Worm (Caenorhabditis elegans) whole organism, mixed stage, embryonic: ENCODE results near the gene rga-3.

Experiments
- bed-3 ChIP-seq: fragments of 200-800 bp; sonication (Bioruptor generic); optimal IDR thresholded peaks from 3 replicates; lab custom pipeline; 2018; ENCODE audit warnings: mild to moderate bottlenecking, missing genetic modification characterization, moderate library complexity, missing compliant biosample characterization
- blmp-1 ChIP-seq: fragments of 150-350 bp; optimal IDR thresholded peaks from 2 replicates; lab custom pipeline; 2014; ENCODE audit warnings: missing biosample characterization, missing genetic modification characterization
- ceh-39 ChIP-seq: fragments of 150-350 bp; optimal IDR thresholded peaks from 2 replicates; lab custom pipeline; 2014; ENCODE audit warnings: missing biosample characterization, missing genetic modification characterization
- ceh-43 ChIP-seq: fragments of 200-800 bp; sonication (Bioruptor generic); optimal IDR thresholded peaks from 2 replicates; lab custom pipeline; 2018; ENCODE audit warnings: mild to moderate bottlenecking, missing genetic modification characterization, moderate library complexity, missing compliant biosample characterization
- ceh-83 ChIP-seq: fragments of 200-800 bp; sonication (Bioruptor generic); optimal IDR thresholded peaks from 2 replicates; lab custom pipeline; 2018; ENCODE audit warnings: mild to moderate bottlenecking, missing genetic modification characterization, missing compliant biosample characterization
- ces-1 ChIP-seq: fragments of 150-350 bp; optimal IDR thresholded peaks from 2 replicates; lab custom pipeline; 2014; ENCODE audit warnings: missing biosample characterization, missing genetic modification reagents, missing genetic modification characterization
- cnd-1 ChIP-seq: fragments of 200-800 bp; sonication (Bioruptor generic); optimal IDR thresholded peaks from 2 replicates; lab custom pipeline; 2018; ENCODE audit warnings: mild to moderate bottlenecking, missing genetic modification characterization, missing compliant biosample characterization
- ham-2 ChIP-seq: fragments of 200-800 bp; sonication (Bioruptor generic); optimal IDR thresholded peaks from 2 replicates; lab custom pipeline; 2018; ENCODE audit warnings: mild to moderate bottlenecking, missing genetic modification characterization, missing compliant biosample characterization
- hlh-1 ChIP-seq: fragments of 150-350 bp; optimal IDR thresholded peaks from 2 replicates; lab custom pipeline; 2014; ENCODE audit warnings: missing biosample characterization, missing genetic modification reagents, missing genetic modification characterization
- lin-13 ChIP-seq: fragments of 150-350 bp; optimal IDR thresholded peaks from 2 replicates; lab custom pipeline; 2014; ENCODE audit warnings: missing biosample characterization, missing genetic modification characterization
- lin-32 ChIP-seq: fragments of 200-800 bp; sonication (Bioruptor generic); optimal IDR thresholded peaks from 2 replicates; lab custom pipeline; 2018; ENCODE audit warnings: mild to moderate bottlenecking, missing genetic modification characterization, missing compliant biosample characterization
- lsy-2 ChIP-seq: fragments of 150-350 bp; optimal IDR thresholded peaks from 2 replicates; lab custom pipeline; 2014; ENCODE audit warnings: missing biosample characterization, missing genetic modification characterization
- mab-5 ChIP-seq: fragments of 150-350 bp; optimal IDR thresholded peaks from 2 replicates; lab custom pipeline; 2014; ENCODE audit warnings: missing biosample characterization, missing genetic modification characterization
- mls-2 ChIP-seq: sonication (generic microtip); optimal IDR thresholded peaks from 2 replicates; lab custom pipeline; 2016; ENCODE audit warnings: mild to moderate bottlenecking, missing genetic modification characterization, moderate library complexity, missing compliant biosample characterization
- nhr-12 ChIP-seq: fragments of 150-350 bp; optimal IDR thresholded peaks from 2 replicates; lab custom pipeline; 2014; ENCODE audit warnings: missing biosample characterization, missing genetic modification characterization
- nhr-2 ChIP-seq: fragments of 150-350 bp; optimal IDR thresholded peaks from 2 replicates; lab custom pipeline; 2014; ENCODE audit warnings: missing biosample characterization, missing genetic modification characterization
- nhr-237 ChIP-seq: fragments of 150-350 bp; optimal IDR thresholded peaks from 2 replicates; lab custom pipeline; 2014; ENCODE audit warnings: missing biosample characterization, missing genetic modification characterization
- nhr-28 ChIP-seq: fragments of 150-350 bp; optimal IDR thresholded peaks from 2 replicates; lab custom pipeline; 2014; ENCODE audit warnings: missing biosample characterization, missing genetic modification characterization
- nhr-76 ChIP-seq: sonication (generic microtip); optimal IDR thresholded peaks from 2 replicates; lab custom pipeline; 2017; ENCODE audit warnings: missing biosample characterization, missing genetic modification characterization
- pha-4 ChIP-seq: fragments of 150-350 bp; optimal IDR thresholded peaks from 2 replicates; lab custom pipeline; 2018; ENCODE audit warnings: missing biosample characterization, missing genetic modification reagents, missing genetic modification characterization
- sem-2 ChIP-seq: fragments of 200-800 bp; sonication (Bioruptor generic); optimal IDR thresholded peaks from 2 replicates; lab custom pipeline; 2018; ENCODE audit warnings: mild to moderate bottlenecking, missing genetic modification characterization, missing compliant biosample characterization
- snpc-4 ChIP-seq: fragments of 150-350 bp; optimal IDR thresholded peaks from 2 replicates; lab custom pipeline; 2014; ENCODE audit warnings: missing biosample characterization, missing genetic modification characterization
- sptf-1 ChIP-seq: sonication (generic microtip); optimal IDR thresholded peaks from 2 replicates; lab custom pipeline; 2017; ENCODE audit warnings: mild to moderate bottlenecking, missing genetic modification characterization, moderate library complexity, missing compliant biosample characterization
- tbx-8 ChIP-seq: fragments of 200-800 bp; sonication (Bioruptor generic); optimal IDR thresholded peaks from 2 replicates; lab custom pipeline; 2018; ENCODE audit warnings: mild to moderate bottlenecking, missing genetic modification characterization, moderate library complexity, missing compliant biosample characterization
- unc-120 ChIP-seq: sonication (generic microtip); optimal IDR thresholded peaks from 2 replicates; lab custom pipeline; 2017; ENCODE audit warnings: missing genetic modification characterization, missing compliant biosample characterization; ENCODE audit not compliant: poor library complexity, severe bottlenecking
- unc-62 ChIP-seq: fragments of 150-350 bp; optimal IDR thresholded peaks from 2 replicates; lab custom pipeline; 2014; ENCODE audit warnings: missing biosample characterization, missing genetic modification reagents, missing genetic modification characterization
- zip-8 ChIP-seq: fragments of 150-350 bp; optimal IDR thresholded peaks from 2 replicates; lab custom pipeline; 2014; ENCODE audit warnings: missing biosample characterization, missing genetic modification characterization
- ztf-11 ChIP-seq: fragments of 150-350 bp; optimal IDR thresholded peaks from 2 replicates; lab custom pipeline; 2014; ENCODE audit warnings: missing biosample characterization, missing genetic modification characterization

rga-3 gene

ce11 chrV:5708331-5708730, 9.4 kb upstream of the rga-3 start:
- TF ChIP-seq ces-1 (GFP tag; lab: Kevin White, UChicago) (peak; percentile 78), snpc-4 (no peak)
- TF ChIP-seq, all 35 proteins: peak for 1

ce11 chrV:5712189-5712588, 5.5 kb upstream of the rga-3 start:
- TF ChIP-seq pha-4 (tag; lab: Kevin White, UChicago), result no peak
- TF ChIP-seq cnd-1 (tag; lab: Kevin White, UChicago), result no peak
- no peak for TF ChIP-seq blmp-1 (tag; lab: Kevin White, UChicago)
- TF ChIP-seq hlh-1 (tag; lab: Kevin White, UChicago), result no peak
- no peak for TF ChIP-seq sptf-1 (tag; lab: Kevin White, UChicago)
- no peak for TF ChIP-seq unc-62 (GFP tag; lab: Kevin White, UChicago)
- TF ChIP-seq ceh-83, result no peak
- no peak for TF ChIP-seq mls-2 (tag; lab: Kevin White, UChicago)
- TF ChIP-seq tbx-8, result no peak
- TF ChIP-seq lin-32 (GFP tag; lab: Kevin White, UChicago), result no peak
- no peak for TF ChIP-seq ztf-11 (tag; lab: Kevin White, UChicago)
- TF ChIP-seq ceh-43 (GFP tag; lab: Kevin White, UChicago), result no peak
- TF ChIP-seq nhr-76 (tag; lab: Kevin White, UChicago), result no peak

- TF ChIP-seq lin-32 (GFP tag; lab: Kevin White, UChicago), result no peak
- no peak for TF ChIP-seq ceh-39 (tag; lab: Kevin White, UChicago)
- TF ChIP-seq ztf-11 (tag; lab: Kevin White, UChicago), result no peak
- no peak for TF ChIP-seq sem-2 (GFP tag; lab: Kevin White, UChicago)
- no peak for TF ChIP-seq pha-4 (tag; lab: Kevin White, UChicago)
- TF ChIP-seq cnd-1 (tag; lab: Kevin White, UChicago), result no peak
- TF ChIP-seq nhr-2 (tag; lab: Kevin White, UChicago), result no peak
- TF ChIP-seq blmp-1 (tag; lab: Kevin White, UChicago), result no peak
- TF ChIP-seq tbx-8, result no peak
- TF ChIP-seq, all 35 proteins: peak for 0
These were observed 5.0 kb upstream of the rga-3 start, which contains the start of gene gcst-1 for ce11 chrV:5712652-5713051. gcst-1 (plus strand) TSS chrV:5712928.

- TF ChIP-seq blmp-1 (tag; lab: Kevin White, UChicago), result no peak
- TF ChIP-seq cnd-1 (tag; lab: Kevin White, UChicago), result no peak
- TF ChIP-seq bed-3, result no peak
- TF ChIP-seq nhr-76 (tag; lab: Kevin White, UChicago), result no peak
- no peak for TF ChIP-seq zip-8
- no peak for TF ChIP-seq sptf-1 (tag; lab: Kevin White, UChicago)
- no peak for TF ChIP-seq ceh-43 (GFP tag; lab: Kevin White, UChicago)
- no peak for TF ChIP-seq hlh-1 (tag; lab: Kevin White, UChicago)
- TF ChIP-seq nhr-28 (tag; lab: Kevin White, UChicago), result no peak
- no peak for TF ChIP-seq lsy-2 (tag; lab: Kevin White, UChicago)
- no peak for TF ChIP-seq lin-13
- no peak for TF ChIP-seq sem-2 (GFP tag; lab: Kevin White, UChicago)
These were observed 4.2 kb upstream of the rga-3 start for ce11 chrV:5713510-5713909.

ce11 chrV:5716508-5716907, 1.2 kb upstream of the rga-3 start, which contains the start of gene K09H11.9:
K09H11.9 (minus strand) TSS chrV:5716608.
- TF ChIP-seq mab-5 (tag; lab: Kevin White, UChicago), result no peak
- TF ChIP-seq unc-120, result no peak
- TF ChIP-seq tbx-8, result no peak
- no peak for TF ChIP-seq bed-3
- no peak for TF ChIP-seq unc-62 (GFP tag; lab: Kevin White, UChicago)
- no peak for TF ChIP-seq blmp-1 (tag; lab: Kevin White, UChicago)
- no peak for TF ChIP-seq nhr-28 (tag; lab: Kevin White, UChicago)
- TF ChIP-seq nhr-2 (tag; lab: Kevin White, UChicago), result no peak
- TF ChIP-seq hlh-1 (tag; lab: Kevin White, UChicago), result no peak
- no peak for TF ChIP-seq nhr-237
- no peak for TF ChIP-seq mls-2 (tag; lab: Kevin White, UChicago)
- TF ChIP-seq lsy-2 (tag; lab: Kevin White, UChicago), result no peak
- no peak for TF ChIP-seq ham-2 (GFP tag; lab: Kevin White, UChicago)
- TF ChIP-seq ceh-43 (GFP tag; lab: Kevin White, UChicago), result no peak
- TF ChIP-seq nhr-76 (tag; lab: Kevin White, UChicago), result no peak
- TF ChIP-seq sptf-1 (tag; lab: Kevin White, UChicago), result no peak
- TF ChIP-seq ceh-39 (tag; lab: Kevin White, UChicago), result no peak
- TF ChIP-seq sem-2 (GFP tag; lab: Kevin White, UChicago), result no peak
- no peak for TF ChIP-seq nhr-12 (tag; lab: Kevin White, UChicago)
- no peak for TF ChIP-seq ces-1 (GFP tag; lab: Kevin White, UChicago)
